Worm (Caenorhabditis elegans): ENCODE data around the gene srh-222.
"Not testable (repeated sequence)": the region's sequence is repeated elsewhere in the genome, so short reads cannot be mapped to it uniquely, and the experiment has no call there.

srh-222 gene

DNA sequence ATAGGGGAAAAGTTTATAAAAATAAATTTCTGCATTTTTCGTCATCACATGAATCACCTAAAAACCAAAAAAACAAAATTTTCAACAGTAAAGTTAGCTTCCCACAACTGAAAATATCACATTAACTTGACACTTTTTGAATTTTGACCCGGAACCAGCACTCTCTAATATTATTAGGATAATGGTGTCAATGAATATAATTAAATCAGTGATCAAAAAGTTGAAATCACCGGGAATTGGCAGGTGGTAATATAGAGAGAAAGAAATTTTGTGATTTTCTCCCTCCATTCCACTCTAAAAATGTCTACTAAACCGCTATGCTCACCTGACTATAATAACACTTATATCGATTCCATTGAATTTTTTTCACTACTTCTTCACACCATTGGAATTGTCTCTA, at the start of gene srh-222:
Gene srh-222, plus strand, starts transcription at position 301 of the 400 bp plus-strand sequence.
- TF ChIP-seq nhr-237 (tag; optimal IDR thresholded peaks at IDR 0.05) (no peak), sem-2 (GFP tag; optimal IDR thresholded peaks at IDR 0.05) (no peak), cnd-1 (tag; optimal IDR thresholded peaks at IDR 0.05) (no peak), M03D4.4 (tag; optimal IDR thresholded peaks at IDR 0.05) (no peak), sptf-1 (tag; optimal IDR thresholded peaks at IDR 0.05) (no peak), unc-39 (tag; optimal IDR thresholded peaks at IDR 0.05) (no peak)

DNA sequence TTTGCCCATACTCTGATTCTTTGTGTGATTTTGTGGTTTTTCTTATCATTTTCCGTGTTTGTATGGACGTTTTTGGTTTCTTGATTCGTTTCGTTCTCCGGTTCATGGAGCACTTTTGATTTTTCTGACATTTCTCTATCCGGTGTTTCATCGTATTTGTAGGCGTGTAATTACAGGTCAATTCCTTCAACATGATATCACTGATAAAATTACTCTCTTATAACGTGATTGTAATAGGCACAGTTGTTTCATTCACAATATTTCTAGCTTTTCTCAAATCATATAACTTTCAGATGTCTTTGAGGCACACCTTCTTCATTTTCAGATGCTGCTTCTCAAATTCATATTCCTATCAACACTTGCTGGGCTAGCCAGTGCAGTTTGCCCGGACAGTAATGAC, 47.2 kb upstream of the srh-222 start, which contains the start of gene clec-70:
Gene clec-70, plus strand, starts transcription at position 301 of the 400 bp plus-strand sequence.
- not testable (repeated sequence) for TF ChIP-seq sem-2 (GFP tag; optimal IDR thresholded peaks at IDR 0.05); ceh-43 (GFP tag; optimal IDR thresholded peaks at IDR 0.05); mep-1 (tag; optimal IDR thresholded peaks at IDR 0.05)

DNA sequence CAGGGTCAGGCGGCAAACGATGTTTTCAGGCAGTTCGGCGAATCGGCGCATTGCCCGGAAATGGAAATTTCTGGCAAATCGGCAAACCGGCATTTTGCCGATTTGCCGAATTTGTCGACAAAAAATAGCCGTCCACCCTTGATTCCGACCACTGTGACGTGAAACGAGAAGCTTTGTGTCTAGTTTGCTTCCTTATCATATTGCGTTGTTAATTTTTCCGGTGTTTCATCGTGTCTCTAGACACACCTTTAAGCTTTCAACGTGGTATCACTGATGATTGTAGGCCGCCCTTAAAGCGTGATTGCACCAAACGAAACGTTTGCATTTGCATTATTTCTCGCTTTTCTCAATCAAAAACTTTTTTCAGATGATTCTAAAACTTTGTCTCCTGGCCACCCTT, 42.5 kb upstream of the srh-222 start, which contains the start of gene clec-71:
Gene clec-71, plus strand, starts transcription at position 362 of the 400 bp plus-strand sequence.
- TF ChIP-seq tbx-8 (GFP tag; optimal IDR thresholded peaks at IDR 0.05), result no peak
- no peak for TF ChIP-seq nhr-12 (tag; optimal IDR thresholded peaks at IDR 0.05)
- TF ChIP-seq ces-1 (GFP tag; optimal IDR thresholded peaks at IDR 0.05), result no peak
- TF ChIP-seq lin-13 (tag; optimal IDR thresholded peaks at IDR 0.05), result no peak
- no peak for TF ChIP-seq unc-120 (tag; optimal IDR thresholded peaks at IDR 0.05; ENCODE audit: poor library complexity, severe bottlenecking)
- TF ChIP-seq lsy-2 (tag; optimal IDR thresholded peaks at IDR 0.05), result no peak
- TF ChIP-seq blmp-1 (tag; optimal IDR thresholded peaks at IDR 0.05), result no peak
- no peak for TF ChIP-seq ceh-39 (tag; optimal IDR thresholded peaks at IDR 0.05)
- no peak for TF ChIP-seq snpc-4 (tag; optimal IDR thresholded peaks at IDR 0.05)
- TF ChIP-seq zip-8 (tag; optimal IDR thresholded peaks at IDR 0.05), result no peak

DNA sequence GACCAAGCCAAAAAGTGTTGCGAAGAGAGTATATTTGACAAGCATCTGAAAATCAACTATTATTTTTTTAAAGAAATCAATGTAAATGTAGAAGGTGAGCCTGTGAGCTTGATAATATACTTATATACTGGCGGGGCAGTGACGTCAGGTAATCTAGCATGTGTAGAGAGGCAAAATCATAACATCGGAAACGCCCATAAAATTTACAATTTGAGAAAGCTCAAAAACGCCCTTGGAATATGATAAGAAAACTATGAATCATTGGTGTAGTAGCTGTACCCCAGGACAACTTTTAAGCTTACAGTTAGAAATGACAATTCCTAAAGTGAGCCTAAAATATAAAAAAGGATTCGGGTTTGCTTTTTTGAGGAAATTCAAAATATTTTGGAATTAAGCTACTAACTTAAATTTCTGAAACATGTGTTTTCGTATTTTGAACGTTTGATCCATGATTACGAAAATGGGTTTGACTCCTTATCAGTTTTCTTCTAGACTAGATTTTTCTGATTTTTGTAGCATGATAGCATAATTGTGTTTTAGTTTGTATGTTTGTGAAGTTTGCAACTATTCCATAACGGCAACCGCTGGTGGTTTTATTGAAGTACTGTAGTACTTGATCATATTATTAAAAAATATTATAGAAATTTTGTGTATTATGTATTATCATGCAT, 37.8 kb upstream of the srh-222 start, which contains the start of gene clec-174:
Gene clec-174, minus strand, starts transcription at position 51 of the 671 bp plus-strand sequence.
- TF ChIP-seq lin-32 (GFP tag; optimal IDR thresholded peaks at IDR 0.05) (no peak), lsy-2 (tag; optimal IDR thresholded peaks at IDR 0.05) (no peak), ceh-83 (GFP tag; optimal IDR thresholded peaks at IDR 0.05) (no peak), nhr-2 (tag; optimal IDR thresholded peaks at IDR 0.05) (no peak), ces-1 (GFP tag; optimal IDR thresholded peaks at IDR 0.05) (no peak), mls-2 (tag; optimal IDR thresholded peaks at IDR 0.05) (no peak), mep-1 (tag; optimal IDR thresholded peaks at IDR 0.05) (no peak), ham-2 (GFP tag; optimal IDR thresholded peaks at IDR 0.05) (no peak), flh-1 (GFP tag; optimal IDR thresholded peaks at IDR 0.05) (no peak), nhr-12 (tag; optimal IDR thresholded peaks at IDR 0.05) (no peak), sem-2 (GFP tag; optimal IDR thresholded peaks at IDR 0.05) (no peak), unc-62 (GFP tag; optimal IDR thresholded peaks at IDR 0.05) (no peak), cnd-1 (tag; optimal IDR thresholded peaks at IDR 0.05) (no peak)

DNA sequence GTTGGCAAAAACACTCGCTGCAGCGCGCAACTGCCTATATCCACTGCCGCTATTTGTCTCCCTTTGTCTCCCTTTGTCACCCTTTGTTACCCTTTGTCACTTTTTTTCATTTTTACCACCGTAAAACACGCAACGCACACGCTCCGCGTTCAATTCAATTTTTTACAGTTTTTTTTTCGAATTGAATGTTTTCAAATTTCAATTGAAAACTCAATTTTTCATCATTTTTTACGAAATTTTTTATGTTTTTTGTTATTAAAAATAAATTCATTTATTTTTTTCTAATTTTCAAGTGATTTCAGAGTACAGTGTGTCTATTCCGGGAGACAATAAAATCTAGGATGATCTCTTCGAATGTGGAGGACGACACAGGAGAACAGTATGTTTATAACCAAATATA, 36.6 kb upstream of the srh-222 start, which contains the start of gene Y46C8AL.11:
Gene Y46C8AL.11, plus strand, starts transcription at position 301 of the 400 bp plus-strand sequence.
- TF ChIP-seq ceh-39 (tag; optimal IDR thresholded peaks at IDR 0.05), result no peak
- TF ChIP-seq hlh-1 (tag; optimal IDR thresholded peaks at IDR 0.05), result no peak
- no peak for TF ChIP-seq drap-1 (GFP tag; optimal IDR thresholded peaks at IDR 0.05)
- no peak for TF ChIP-seq M03D4.4 (tag; optimal IDR thresholded peaks at IDR 0.05)

DNA sequence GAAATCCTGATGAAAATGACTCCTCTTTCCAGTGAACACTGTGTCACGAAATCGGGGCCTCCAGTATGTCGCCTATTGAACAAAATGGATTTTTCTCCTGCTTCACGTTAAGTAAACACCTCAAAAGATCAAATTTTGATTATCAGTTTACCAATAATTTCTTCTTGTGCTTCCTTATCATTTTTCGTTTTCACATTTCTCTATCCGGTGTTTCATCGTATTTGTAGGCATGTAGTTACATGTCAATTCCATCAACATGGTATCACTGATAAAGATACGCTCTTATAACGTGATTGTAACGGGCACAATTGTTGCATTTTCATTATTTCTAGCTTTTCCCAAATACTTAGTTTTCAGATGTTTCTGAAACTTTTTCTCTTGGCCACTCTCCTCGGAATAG, 35.2 kb upstream of the srh-222 start, which contains the start of gene clec-72:
Gene clec-72, plus strand, starts transcription at position 358 of the 400 bp plus-strand sequence.
- no peak for TF ChIP-seq pha-4 (tag; optimal IDR thresholded peaks at IDR 0.05)

DNA sequence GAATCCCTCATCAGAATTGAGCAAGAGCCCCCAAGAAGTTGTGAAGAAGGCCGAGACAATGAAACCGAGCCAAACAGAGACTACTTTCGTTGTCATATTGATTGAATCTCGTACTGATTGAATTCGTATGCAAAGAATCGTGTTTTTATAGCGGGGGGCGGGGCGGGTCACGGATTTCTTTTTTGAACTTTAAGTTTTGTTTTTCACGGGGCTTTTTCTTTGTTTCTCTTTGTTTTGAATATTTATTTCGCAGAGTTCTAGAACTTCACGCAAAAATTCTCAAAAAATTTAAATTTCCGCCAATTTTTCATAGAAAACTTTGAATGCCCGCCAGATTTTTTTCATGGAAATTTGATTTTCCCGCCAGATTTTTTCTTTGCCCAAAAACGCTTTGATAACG, 23.5 kb upstream of the srh-222 start, which contains the start of gene clec-73:
Gene clec-73, minus strand, starts transcription at position 101 of the 400 bp plus-strand sequence.
- no peak for TF ChIP-seq mab-5 (tag; optimal IDR thresholded peaks at IDR 0.05)
- no peak for TF ChIP-seq lin-13 (tag; optimal IDR thresholded peaks at IDR 0.05)
- no peak for TF ChIP-seq M03D4.4 (tag; optimal IDR thresholded peaks at IDR 0.05)
- no peak for TF ChIP-seq nhr-28 (tag; optimal IDR thresholded peaks at IDR 0.05)
- TF ChIP-seq nhr-2 (tag; optimal IDR thresholded peaks at IDR 0.05), result no peak
- no peak for TF ChIP-seq nhr-76 (tag; optimal IDR thresholded peaks at IDR 0.05)
- TF ChIP-seq sptf-1 (tag; optimal IDR thresholded peaks at IDR 0.05), result no peak
- no peak for TF ChIP-seq drap-1 (GFP tag; optimal IDR thresholded peaks at IDR 0.05)
- no peak for TF ChIP-seq ztf-11 (tag; optimal IDR thresholded peaks at IDR 0.05)
- TF ChIP-seq bed-3 (GFP tag; optimal IDR thresholded peaks at IDR 0.05), result no peak
- no peak for TF ChIP-seq mls-2 (tag; optimal IDR thresholded peaks at IDR 0.05)
- no peak for TF ChIP-seq tbx-8 (GFP tag; optimal IDR thresholded peaks at IDR 0.05)
- TF ChIP-seq pha-4 (tag; optimal IDR thresholded peaks at IDR 0.05), result no peak
- no peak for TF ChIP-seq lsy-2 (tag; optimal IDR thresholded peaks at IDR 0.05)
